Fruit fly (Drosophila melanogaster) whole organism, pupa: ENCODE measurements around the gene ATPsynC.

Experiments used
- CG14655 ChIP-seq: fragments of 200-800 bp; sonication (Bioruptor generic); optimal IDR thresholded peaks from 3 replicates; lab custom pipeline; 2017; ENCODE audit warnings: mild to moderate bottlenecking, missing biosample characterization, missing genetic modification reagents, missing genetic modification characterization
- CG8159 ChIP-seq: fragments of 200-800 bp; sonication (Bioruptor generic); optimal IDR thresholded peaks from 3 replicates; lab custom pipeline; 2018; ENCODE audit warnings: missing biosample characterization, mild to moderate bottlenecking, missing genetic modification characterization, moderate library complexity
- D1 ChIP-seq: fragments of 200-800 bp; sonication (Bioruptor generic); optimal IDR thresholded peaks from 2 replicates; lab custom pipeline; 2018; ENCODE audit warnings: missing biosample characterization, mild to moderate bottlenecking, missing genetic modification characterization, moderate library complexity
- Snoo ChIP-seq: fragments of 200-800 bp; sonication (Bioruptor generic); optimal IDR thresholded peaks from 3 replicates; lab custom pipeline; 2017; ENCODE audit warnings: missing biosample characterization, mild to moderate bottlenecking, missing genetic modification characterization, inconsistent platforms

- TF ChIP-seq CG14655 (GFP tag; lab: Kevin White, UChicago) (no peak), D1 (no peak), CG8159 (tag; lab: Kevin White, UChicago) (no peak), Snoo (tag; lab: Kevin White, UChicago) (no peak)
These were observed 50.5 kb downstream of the ATPsynC start, which contains the start of gene stops for dm6 chr3R:31168968-31169367.
